Fruit fly (Drosophila melanogaster) whole organism, embryonic: Measurements from ENCODE around the gene BicC.
A peak's percentile ranks its signal among the peaks of the same experiment; 100 is the strongest.

ENCODE experiments used
- B-H2 ChIP-seq: fragments of 200-800 bp; sonication (Bioruptor generic); optimal IDR thresholded peaks from 2 replicates; lab custom pipeline; 2018; ENCODE audit warnings: missing biosample characterization, mild to moderate bottlenecking, missing genetic modification characterization
- Bdp1 ChIP-seq: fragments of 200-800 bp; sonication (Bioruptor generic); optimal IDR thresholded peaks from 3 replicates; lab custom pipeline; 2016; ENCODE audit warnings: missing biosample characterization, missing genetic modification characterization
- CG11398 ChIP-seq: fragments of 200-800 bp; sonication (Bioruptor generic); optimal IDR thresholded peaks from 2 replicates; lab custom pipeline; 2016; ENCODE audit warnings: missing biosample characterization, missing genetic modification characterization
- CG11456 ChIP-seq: fragments of 200-800 bp; sonication (Bioruptor generic); IDR thresholded peaks from 3 replicates; pipeline ENCODE4 v1.3.6; 2022; ENCODE audit warnings: missing biosample characterization, missing genetic modification characterization
- CG12219 ChIP-seq: fragments of 200-800 bp; sonication (Bioruptor generic); optimal IDR thresholded peaks from 3 replicates; lab custom pipeline; 2018; ENCODE audit warnings: missing biosample characterization, mild to moderate bottlenecking, missing genetic modification characterization
- CG12299 ChIP-seq: fragments of 200-800 bp; sonication (Bioruptor generic); optimal IDR thresholded peaks from 2 replicates; lab custom pipeline; 2018; ENCODE audit warnings: missing biosample characterization, mild to moderate bottlenecking, missing genetic modification characterization
- CG15011 ChIP-seq: fragments of 200-800 bp; sonication (Bioruptor generic); optimal IDR thresholded peaks from 3 replicates; lab custom pipeline; 2018; ENCODE audit warnings: missing biosample characterization, mild to moderate bottlenecking, missing genetic modification characterization
- CG17568 ChIP-seq: fragments of 200-800 bp; sonication (Bioruptor generic); optimal IDR thresholded peaks from 2 replicates; lab custom pipeline; 2018; ENCODE audit warnings: missing biosample characterization, mild to moderate bottlenecking, missing genetic modification characterization, moderate library complexity
- CG1832 ChIP-seq: fragments of 200-800 bp; sonication (Bioruptor generic); optimal IDR thresholded peaks from 2 replicates; lab custom pipeline; 2017; ENCODE audit warnings: missing biosample characterization, mild to moderate bottlenecking, missing genetic modification characterization, inconsistent platforms
- CG18599 ChIP-seq: fragments of 200-800 bp; sonication (Bioruptor generic); optimal IDR thresholded peaks from 3 replicates; lab custom pipeline; 2017; ENCODE audit warnings: missing biosample characterization, missing genetic modification characterization, mild to moderate bottlenecking, moderate library complexity, missing genetic modification reagents
- CG2199 ChIP-seq: fragments of 200-800 bp; sonication (Bioruptor generic); IDR thresholded peaks from 3 replicates; pipeline ENCODE4 v1.3.6; 2022; ENCODE audit warnings: missing biosample characterization, missing genetic modification characterization
- CG32532 ChIP-seq: fragments of 200-800 bp; sonication (Bioruptor generic); IDR thresholded peaks from 2 replicates; pipeline ENCODE4 v1.3.6; 2022; ENCODE audit warnings: missing biosample characterization, missing genetic modification characterization
- CG34224 ChIP-seq: fragments of 200-800 bp; sonication (Bioruptor generic); IDR thresholded peaks from 3 replicates; pipeline ENCODE4 v1.3.6; 2022; ENCODE audit warnings: missing biosample characterization, missing genetic modification characterization; ENCODE audit not compliant: partially characterized antibody
- CG34422 ChIP-seq: fragments of 200-800 bp; sonication (Bioruptor generic); IDR thresholded peaks from 3 replicates; pipeline ENCODE4 v1.3.6; 2022; ENCODE audit warnings: missing biosample characterization, missing genetic modification characterization
- CG4424 ChIP-seq: fragments of 200-800 bp; sonication (Bioruptor generic); optimal IDR thresholded peaks from 3 replicates; lab custom pipeline; 2016; ENCODE audit warnings: missing biosample characterization, missing genetic modification characterization
- CG4617 ChIP-seq: fragments of 200-800 bp; sonication (Bioruptor generic); optimal IDR thresholded peaks from 3 replicates; lab custom pipeline; 2016; ENCODE audit warnings: missing biosample characterization, missing genetic modification characterization, borderline replicate concordance
- CG8765 ChIP-seq: fragments of 200-800 bp; sonication (Bioruptor generic); IDR thresholded peaks from 2 replicates; pipeline ENCODE4 v1.3.6; 2022; ENCODE audit warnings: missing biosample characterization, missing genetic modification characterization
- CG9437 ChIP-seq: fragments of 200-800 bp; sonication (Bioruptor generic); optimal IDR thresholded peaks from 2 replicates; lab custom pipeline; 2018; ENCODE audit warnings: missing biosample characterization, mild to moderate bottlenecking, missing genetic modification characterization
- CHES-1-like ChIP-seq: fragments of 200-800 bp; sonication (Bioruptor generic); optimal IDR thresholded peaks from 2 replicates; lab custom pipeline; 2016; ENCODE audit warnings: missing biosample characterization, missing genetic modification characterization
- Dref ChIP-seq: fragments of 200-800 bp; sonication (Bioruptor generic); IDR thresholded peaks from 2 replicates; pipeline ENCODE4 v1.3.6; 2022; ENCODE audit warnings: missing biosample characterization, missing genetic modification characterization
- E2f1 ChIP-seq: fragments of 200-800 bp; sonication (Bioruptor generic); IDR thresholded peaks from 2 replicates; pipeline ENCODE4 v1.3.6; 2022; ENCODE audit warnings: missing biosample characterization, missing genetic modification characterization
- Eip74EF ChIP-seq, 2 experiments: fragments of 200-800 bp in 1 of 2; fragments of >200 bp in 1 of 2; sonication (Bioruptor generic) in 1 of 2; optimal IDR thresholded peaks; 2 replicates each; lab custom pipeline; 2017 to 2019; ENCODE audit warnings: missing biosample characterization in 2 of 2, missing genetic modification characterization in 2 of 2, mild to moderate bottlenecking in 1 of 2, moderate library complexity in 1 of 2
- MTF-1 ChIP-seq: fragments of 200-800 bp; sonication (Bioruptor generic); optimal IDR thresholded peaks from 2 replicates; lab custom pipeline; 2018; ENCODE audit warnings: missing biosample characterization, mild to moderate bottlenecking, missing genetic modification characterization, borderline replicate concordance
- Max ChIP-seq: fragments of 200-800 bp; sonication (Bioruptor generic); optimal IDR thresholded peaks from 2 replicates; lab custom pipeline; 2016; ENCODE audit warnings: missing biosample characterization, mild to moderate bottlenecking, missing genetic modification characterization
- Mes4 ChIP-seq: fragments of 200-800 bp; sonication (Bioruptor generic); optimal IDR thresholded peaks from 2 replicates; lab custom pipeline; 2016; ENCODE audit warnings: missing biosample characterization, missing genetic modification characterization
- Nf-YB ChIP-seq: fragments of 200-800 bp; sonication (Bioruptor generic); optimal IDR thresholded peaks from 3 replicates; lab custom pipeline; 2019; ENCODE audit warnings: missing biosample characterization, mild to moderate bottlenecking, missing genetic modification characterization, moderate library complexity
- NfI ChIP-seq: fragments of 200-800 bp; sonication (Bioruptor generic); optimal IDR thresholded peaks from 3 replicates; lab custom pipeline; 2018; ENCODE audit warnings: missing biosample characterization, mild to moderate bottlenecking, missing genetic modification characterization, moderate library complexity
- Oli ChIP-seq: fragments of 200-800 bp; sonication (Bioruptor generic); optimal IDR thresholded peaks from 2 replicates; lab custom pipeline; 2018; ENCODE audit warnings: missing biosample characterization, mild to moderate bottlenecking, missing genetic modification characterization, moderate library complexity
- Sox100B ChIP-seq: fragments of 200-800 bp; sonication (Bioruptor generic); optimal IDR thresholded peaks from 3 replicates; lab custom pipeline; 2018; ENCODE audit warnings: missing biosample characterization, mild to moderate bottlenecking, missing genetic modification characterization
- Sry-δ ChIP-seq: fragments of 200-800 bp; sonication (Bioruptor generic); optimal IDR thresholded peaks from 2 replicates; lab custom pipeline; 2016; ENCODE audit warnings: missing biosample characterization, missing genetic modification characterization
- ara ChIP-seq: fragments of 200-800 bp; sonication (Bioruptor generic); IDR thresholded peaks from 2 replicates; pipeline ENCODE4 v1.3.6; 2022; ENCODE audit warnings: missing biosample characterization, missing genetic modification characterization
- crp ChIP-seq, 2 experiments: fragments of 200-800 bp; sonication (Bioruptor generic); optimal IDR thresholded peaks; 2 replicates in 1 of 2; 3 replicates in 1 of 2; lab custom pipeline; 2017; ENCODE audit warnings: missing biosample characterization in 2 of 2, missing genetic modification characterization in 2 of 2, mild to moderate bottlenecking in 1 of 2, moderate library complexity in 1 of 2
- dm ChIP-seq: fragments of 200-800 bp; sonication (Bioruptor generic); optimal IDR thresholded peaks from 3 replicates; lab custom pipeline; 2016; ENCODE audit warnings: missing biosample characterization, missing genetic modification characterization
- fd96Cb ChIP-seq: fragments of 200-800 bp; sonication (Bioruptor generic); optimal IDR thresholded peaks from 2 replicates; lab custom pipeline; 2018; ENCODE audit warnings: missing biosample characterization, mild to moderate bottlenecking, missing genetic modification characterization, moderate library complexity
- insv ChIP-seq, 2 experiments: fragments of 200-800 bp; sonication (Bioruptor generic); optimal IDR thresholded peaks; 3 replicates each; lab custom pipeline; 2016 to 2018; ENCODE audit warnings: missing biosample characterization in 2 of 2, missing genetic modification characterization in 2 of 2
- inv ChIP-seq: fragments of 200-800 bp; sonication (Bioruptor generic); IDR thresholded peaks from 2 replicates; pipeline ENCODE4 v1.3.6; 2022; ENCODE audit warnings: missing biosample characterization, missing genetic modification characterization; ENCODE audit not compliant: partially characterized antibody
- ken ChIP-seq: fragments of 200-800 bp; sonication (Bioruptor generic); IDR thresholded peaks from 3 replicates; pipeline ENCODE4 v1.3.6; 2022; ENCODE audit warnings: missing biosample characterization, missing genetic modification characterization
- klu ChIP-seq: fragments of 200-800 bp; sonication (Bioruptor generic); IDR thresholded peaks from 2 replicates; pipeline ENCODE4 v1.3.6; 2022; ENCODE audit warnings: missing biosample characterization, missing genetic modification characterization
- lmd ChIP-seq: fragments of 200-800 bp; sonication (Bioruptor generic); IDR thresholded peaks from 2 replicates; pipeline ENCODE4 v1.3.6; 2022; ENCODE audit warnings: missing biosample characterization, missing genetic modification characterization
- lola ChIP-seq, 3 experiments: fragments of >200 bp in 2 of 3; fragments of 200-800 bp in 1 of 3; sonication (Bioruptor generic) in 1 of 3; optimal IDR thresholded peaks; 2 replicates each; lab custom pipeline; 2017 to 2019; ENCODE audit warnings: missing biosample characterization in 3 of 3, missing genetic modification characterization in 3 of 3, mild to moderate bottlenecking in 1 of 3, moderate library complexity in 1 of 3
- p53 ChIP-seq: fragments of 200-800 bp; sonication (Bioruptor generic); optimal IDR thresholded peaks from 2 replicates; lab custom pipeline; 2016; ENCODE audit warnings: missing biosample characterization, missing genetic modification characterization
- pan ChIP-seq, 4 experiments: fragments of >200 bp in 3 of 4; fragments of 200-800 bp in 1 of 4; sonication (Bioruptor generic) in 1 of 4; optimal IDR thresholded peaks in 3 of 4; IDR thresholded peaks in 1 of 4; 2 replicates each; pipeline versions ENCODE4 v1.3.6 to Lab custom; 2017 to 2022; ENCODE audit warnings: missing biosample characterization in 2 of 4, missing genetic modification characterization in 2 of 4, mixed read lengths in 1 of 4
- pb ChIP-seq: fragments of 200-800 bp; sonication (Bioruptor generic); optimal IDR thresholded peaks from 3 replicates; lab custom pipeline; 2016; ENCODE audit warnings: missing biosample characterization, missing genetic modification characterization
- phol ChIP-seq: fragments of 200-800 bp; sonication (Bioruptor generic); optimal IDR thresholded peaks from 3 replicates; lab custom pipeline; 2018; ENCODE audit warnings: missing biosample characterization, mild to moderate bottlenecking, missing genetic modification characterization, moderate library complexity
- prd ChIP-seq, 3 experiments: fragments of >200 bp in 2 of 3; fragments of 200-800 bp in 1 of 3; sonication (Bioruptor generic) in 1 of 3; optimal IDR thresholded peaks in 2 of 3; IDR thresholded peaks in 1 of 3; 2 replicates in 2 of 3; 3 replicates in 1 of 3; pipeline versions ENCODE4 v1.3.6 to Lab custom; 2017 to 2022; ENCODE audit warnings: missing biosample characterization in 1 of 3, missing genetic modification characterization in 1 of 3
- sens ChIP-seq: fragments of 200-800 bp; sonication (Bioruptor generic); peaks from one replicate; lab custom pipeline; 2016; ENCODE audit warnings: missing biosample characterization, missing genetic modification characterization
- seq ChIP-seq: fragments of 200-800 bp; sonication (Bioruptor generic); IDR thresholded peaks from 2 replicates; pipeline ENCODE4 v1.3.6; 2022; ENCODE audit warnings: missing biosample characterization, missing genetic modification characterization
- sna ChIP-seq: fragments of 200-800 bp; sonication (Bioruptor generic); IDR thresholded peaks from 2 replicates; pipeline ENCODE4 v1.3.6; 2022; ENCODE audit warnings: missing biosample characterization, missing genetic modification characterization; ENCODE audit not compliant: partially characterized antibody
- yki ChIP-seq: fragments of >200 bp; optimal IDR thresholded peaks from 3 replicates; lab custom pipeline; 2018

Gene BicC

DNA sequence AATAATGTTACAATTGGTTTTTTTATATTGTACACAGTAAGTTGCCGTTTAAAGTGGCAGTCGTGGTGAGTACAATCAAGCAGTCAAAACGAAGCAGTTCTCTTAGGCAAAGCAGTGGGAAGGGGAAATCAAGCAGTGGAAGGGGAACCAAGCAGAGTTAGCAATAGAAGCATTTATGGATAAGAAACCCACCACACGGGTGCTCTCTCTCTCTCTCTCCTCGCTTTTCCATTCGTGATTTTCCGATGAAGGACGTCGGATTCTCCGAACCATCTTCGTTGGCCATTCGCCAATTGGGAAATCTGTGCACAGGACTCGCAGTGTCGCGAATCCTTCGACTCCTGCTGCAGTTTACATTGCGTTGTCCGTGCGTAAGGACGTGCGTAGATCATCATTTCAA, 7.8 kb downstream of the BicC start, which contains the start of gene beat-Ia (continued):
- TF ChIP-seq Sox100B (GFP tag; lab: Kevin White, UChicago) (no peak), CG8765 (GFP tag; lab: Robert Waterston, UW) (no peak; the same call in 1 of the 2 replicates), fd96Cb (tag; lab: Kevin White, UChicago) (no peak), CG11456 (GFP tag; lab: Robert Waterston, UW) (no peak), CG9437 (GFP tag; lab: Kevin White, UChicago) (no peak), seq (GFP tag; lab: Robert Waterston, UW) (no peak), ken (GFP tag; lab: Robert Waterston, UW) (no peak), pb (no peak), Max (GFP tag; lab: Kevin White, UChicago) (no peak), CHES-1-like (GFP tag; lab: Kevin White, UChicago) (no peak), Sry-δ (GFP tag; lab: Kevin White, UChicago) (no peak), lmd (no peak), Eip74EF (GFP tag; optimal IDR thresholded peaks at IDR 0.05; lab: Kevin White, UChicago) (peak in 1 of 2 experiments; percentile 98), sna (GFP tag; lab: Robert Waterston, UW) (no peak), sens (no peak), CG4424 (GFP tag; lab: Kevin White, UChicago) (peak; percentile 20), p53 (GFP tag; lab: Kevin White, UChicago) (no peak), CG4617 (no peak), klu (no peak), CG1832 (GFP tag; lab: Kevin White, UChicago) (peak; percentile 40), CG17568 (no peak), phol (tag; lab: Kevin White, UChicago) (no peak), inv (GFP tag; lab: Robert Waterston, UW) (no peak), Bdp1 (GFP tag; lab: Kevin White, UChicago) (no peak), Mes4 (no peak), insv (GFP tag; optimal IDR thresholded peaks at IDR 0.05; lab: Kevin White, UChicago) (peak in 1 of 2 experiments; percentile 69), Nf-YB (GFP tag; lab: Kevin White, UChicago) (peak; percentile 62), crp (GFP tag; optimal IDR thresholded peaks at IDR 0.05; lab: Kevin White, UChicago) (no peak), NfI (GFP tag; lab: Kevin White, UChicago) (no peak), E2f1 (GFP tag; lab: Robert Waterston, UW) (no peak), lola (GFP tag; optimal IDR thresholded peaks at IDR 0.05; lab: Kevin White, UChicago) (no peak), CG12299 (tag; lab: Kevin White, UChicago) (no peak), CG12219 (GFP tag; lab: Kevin White, UChicago) (no peak), dm (GFP tag; lab: Kevin White, UChicago) (no peak), CG11398 (GFP tag; lab: Kevin White, UChicago) (no peak), B-H2 (GFP tag; lab: Kevin White, UChicago) (no peak), Dref (GFP tag; lab: Robert Waterston, UW) (no peak), pan (optimal IDR thresholded peaks at IDR 0.05; lab: Kevin White, UChicago) (no peak), pan (GFP tag; optimal IDR thresholded peaks at IDR 0.05 in 1 of 2, IDR thresholded peaks at IDR 0.05 in 1 of 2) (no peak), ara (GFP tag; lab: Robert Waterston, UW) (no peak; the same call in 1 of the 2 replicates), CG34224 (GFP tag; lab: Robert Waterston, UW) (no peak), CG18599 (GFP tag; lab: Kevin White, UChicago) (no peak), yki (lab: Kevin White, UChicago) (peak; percentile 17), Oli (tag; lab: Kevin White, UChicago) (no peak), prd (optimal IDR thresholded peaks at IDR 0.05; lab: Kevin White, UChicago) (no peak), prd (GFP tag; IDR thresholded peaks at IDR 0.05; lab: Robert Waterston, UW) (no peak), CG34422 (0 out of 3 replicates have a peak, but pooled peaks have one; percentile 39), CG2199 (GFP tag; lab: Robert Waterston, UW) (no peak; the same call in 1 of the 3 replicates), CG32532 (GFP tag; lab: Robert Waterston, UW) (no peak), MTF-1 (GFP tag; lab: Kevin White, UChicago) (no peak), CG15011 (no peak)
